Worm (Caenorhabditis elegans): Measurements from ENCODE around the gene Y39B6A.25.

- TF ChIP-seq pha-4 (tag; optimal IDR thresholded peaks at IDR 0.05) (no peak), ama-1 (optimal IDR thresholded peaks at IDR 0.05) (no peak), ama-1 (GFP tag; optimal IDR thresholded peaks at IDR 0.05) (no peak), nhr-80 (tag; optimal IDR thresholded peaks at IDR 0.05) (no peak), nfya-1 (tag; optimal IDR thresholded peaks at IDR 0.05; ENCODE audit: borderline replicate concordance, insufficient read depth) (no peak), efl-1 (GFP tag; optimal IDR thresholded peaks at IDR 0.05) (no peak), F33H1.4 (GFP tag; IDR thresholded peaks at IDR 0.05) (no peak), snpc-4 (GFP tag; optimal IDR thresholded peaks at IDR 0.05) (no peak), snpc-4 (tag; optimal IDR thresholded peaks at IDR 0.05) (no peak), unc-130 (GFP tag; optimal IDR thresholded peaks at IDR 0.05) (no peak), unc-62 (GFP tag; optimal IDR thresholded peaks at IDR 0.05) (no peak), F39B2.1 (GFP tag; IDR thresholded peaks at IDR 0.05) (no peak), attf-3 (GFP tag; conservative IDR thresholded peaks at IDR 0.05) (no peak), Y53F4B.3 (GFP tag; IDR thresholded peaks at IDR 0.05) (no peak), mxl-1 (tag; optimal IDR thresholded peaks at IDR 0.05) (no peak)
Measured at ce11 chrV:18993535-18993990, 32.7 kb upstream of the Y39B6A.25 start, which contains the start of gene gtf-2F2.

All from whole organism, young adult.